Worm (Caenorhabditis elegans) whole organism, early embryonic: ENCODE results near the gene zmp-2.

Source experiments
- B0310.2 ChIP-seq: sonication (generic microtip); optimal IDR thresholded peaks from 2 replicates; lab custom pipeline; 2016; ENCODE audit warnings: mild to moderate bottlenecking, missing genetic modification characterization, missing compliant biosample characterization
- F13C5.2 ChIP-seq: sonication (generic microtip); optimal IDR thresholded peaks from 2 replicates; lab custom pipeline; 2017; ENCODE audit warnings: mild to moderate bottlenecking, missing genetic modification characterization, inconsistent platforms, missing compliant biosample characterization
- aly-1 ChIP-seq: sonication (generic microtip); optimal IDR thresholded peaks from 2 replicates; lab custom pipeline; 2016; ENCODE audit warnings: missing genetic modification characterization, missing compliant biosample characterization
- ama-1 ChIP-seq: fragments of 150-350 bp; optimal IDR thresholded peaks from 2 replicates; lab custom pipeline; 2014
- ceh-13 ChIP-seq: fragments of 200-800 bp; sonication (Bioruptor generic); optimal IDR thresholded peaks from 2 replicates; lab custom pipeline; 2018; ENCODE audit warnings: mild to moderate bottlenecking, missing genetic modification characterization, missing compliant biosample characterization
- ceh-36 ChIP-seq: sonication (generic microtip); optimal IDR thresholded peaks from 2 replicates; lab custom pipeline; 2016; ENCODE audit warnings: missing genetic modification characterization, inconsistent platforms, missing compliant biosample characterization
- ets-7 ChIP-seq: sonication (generic microtip); optimal IDR thresholded peaks from 2 replicates; lab custom pipeline; 2016; ENCODE audit warnings: missing genotype, missing genetic modification characterization, missing compliant biosample characterization
- flt-1 ChIP-seq: fragments of 200-800 bp; sonication (Bioruptor generic); IDR thresholded peaks from 2 replicates; pipeline ENCODE4 v1.3.6; 2022; ENCODE audit warnings: missing genetic modification characterization, missing compliant biosample characterization
- hmbx-1 ChIP-seq: sonication (generic microtip); optimal IDR thresholded peaks from 2 replicates; lab custom pipeline; 2016; ENCODE audit warnings: mild to moderate bottlenecking, missing genetic modification characterization, missing compliant biosample characterization
- hmg-4 ChIP-seq: fragments of 200-800 bp; sonication (Bioruptor generic); optimal IDR thresholded peaks from 2 replicates; lab custom pipeline; 2018; ENCODE audit warnings: mild to moderate bottlenecking, missing genetic modification characterization, missing compliant biosample characterization
- hnd-1 ChIP-seq: sonication (generic microtip); optimal IDR thresholded peaks from 2 replicates; lab custom pipeline; 2016; ENCODE audit warnings: missing genetic modification characterization, missing compliant biosample characterization
- pes-1 ChIP-seq: fragments of 200-800 bp; sonication (Bioruptor generic); IDR thresholded peaks from 2 replicates; pipeline ENCODE4 v1.3.6; 2022; ENCODE audit warnings: missing genetic modification reagents, missing genetic modification characterization, missing compliant biosample characterization
- scrt-1 ChIP-seq: fragments of 200-800 bp; sonication (Bioruptor generic); IDR thresholded peaks from 2 replicates; pipeline ENCODE4 v1.3.6; 2022; ENCODE audit warnings: missing genetic modification characterization, missing compliant biosample characterization
- sea-1 ChIP-seq: fragments of 200-800 bp; sonication (Bioruptor generic); conservative IDR thresholded peaks from 2 replicates; pipeline ENCODE4 v1.3.6; 2022; ENCODE audit warnings: missing genetic modification characterization, missing compliant biosample characterization
- tbx-11 ChIP-seq: fragments of 200-800 bp; sonication (Bioruptor generic); IDR thresholded peaks from 2 replicates; pipeline ENCODE4 v1.3.6; 2022; ENCODE audit warnings: missing genetic modification characterization, missing compliant biosample characterization
- tbx-37 ChIP-seq: fragments of 200-800 bp; sonication (Bioruptor generic); conservative IDR thresholded peaks from 2 replicates; pipeline ENCODE4 v1.3.6; 2022; ENCODE audit warnings: missing genetic modification reagents, missing genetic modification characterization, missing compliant biosample characterization
- tra-4 ChIP-seq: sonication (generic microtip); optimal IDR thresholded peaks from 2 replicates; lab custom pipeline; 2017; ENCODE audit warnings: missing genetic modification characterization, missing compliant biosample characterization

zmp-2 gene

DNA sequence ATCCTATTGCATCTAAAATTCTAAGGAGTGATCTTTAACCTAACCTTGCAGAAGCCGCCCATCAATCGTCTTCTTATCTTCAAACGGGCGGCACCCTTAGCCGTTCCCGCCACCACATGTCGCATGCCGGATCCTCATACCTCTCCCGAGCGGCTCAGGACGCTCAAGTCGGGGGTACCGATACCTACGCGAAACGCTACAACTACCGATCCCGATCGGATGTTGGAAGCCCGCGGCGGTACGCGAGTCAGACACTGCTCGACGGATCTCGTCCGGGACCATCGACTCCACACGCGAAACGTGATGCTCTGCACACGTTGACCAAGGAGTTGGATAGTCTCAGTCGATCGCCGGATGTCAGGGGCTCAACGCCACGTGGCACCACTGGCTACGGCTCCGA lies 43.2 kb downstream of the zmp-2 start:
- TF ChIP-seq sea-1 (GFP tag; lab: Robert Waterston, UW) (no peak), ama-1 (lab: Kevin White, UChicago) (no peak), ets-7 (tag; lab: Kevin White, UChicago) (no peak), tbx-37 (GFP tag; lab: Robert Waterston, UW) (no peak), hmg-4 (no peak), ceh-36 (no peak), B0310.2 (tag; lab: Kevin White, UChicago) (no peak), hnd-1 (tag; lab: Kevin White, UChicago) (no peak), ceh-13 (no peak), aly-1 (no peak), tra-4 (tag; lab: Kevin White, UChicago) (no peak), hmbx-1 (tag; lab: Kevin White, UChicago) (no peak), F13C5.2 (tag; lab: Kevin White, UChicago) (no peak)

DNA sequence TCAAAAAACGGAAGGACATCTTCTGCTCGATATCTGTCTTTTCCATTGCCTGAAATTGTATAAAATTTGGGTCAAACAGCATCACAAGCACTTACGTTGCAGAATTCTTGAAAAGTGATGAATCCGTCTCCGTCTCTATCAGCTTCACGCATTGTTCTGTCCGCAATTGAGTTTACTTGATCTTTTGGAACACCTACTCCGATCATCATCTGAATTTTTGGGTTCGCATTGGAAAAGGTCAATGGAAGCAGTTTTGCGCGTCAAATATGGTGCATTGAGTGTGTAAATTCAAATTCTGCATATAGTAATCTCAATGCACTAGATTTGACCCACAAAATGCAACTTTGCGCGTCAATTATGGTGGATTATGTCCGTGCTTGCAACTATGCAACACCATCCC lies 45.4 kb downstream of the zmp-2 start:
- no peak for TF ChIP-seq tbx-37 (GFP tag; lab: Robert Waterston, UW)
- no peak for TF ChIP-seq sea-1 (GFP tag; lab: Robert Waterston, UW)
- no peak for TF ChIP-seq F13C5.2 (tag; lab: Kevin White, UChicago)
- no peak for TF ChIP-seq ceh-36
- no peak for TF ChIP-seq tbx-11
- no peak for TF ChIP-seq B0310.2 (tag; lab: Kevin White, UChicago)
- no peak for TF ChIP-seq ets-7 (tag; lab: Kevin White, UChicago)
- TF ChIP-seq hmbx-1 (tag; lab: Kevin White, UChicago): no peak
- TF ChIP-seq aly-1: no peak
- TF ChIP-seq hmg-4: no peak

DNA sequence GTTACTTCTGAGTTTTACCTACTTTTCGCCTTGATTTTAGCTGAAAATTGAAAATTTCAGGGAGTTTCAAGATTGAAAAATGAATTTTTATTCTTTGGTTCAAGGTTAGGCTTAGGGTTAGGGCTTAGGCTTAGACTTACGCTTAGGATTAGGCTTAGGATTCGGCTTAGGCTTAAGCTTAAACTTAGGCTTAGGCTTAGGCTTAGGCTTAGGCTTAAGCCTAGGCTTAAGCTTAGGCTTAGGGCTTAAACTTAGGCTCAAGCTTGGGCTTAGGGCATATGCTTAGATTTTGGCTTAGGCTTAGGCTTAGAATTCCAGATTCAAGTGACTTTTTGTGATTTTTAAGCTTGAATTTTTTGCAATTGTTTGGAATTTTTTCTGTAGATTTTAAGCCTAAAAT lies 47.2 kb downstream of the zmp-2 start:
- TF ChIP-seq ceh-36: peak; percentile 76
- TF ChIP-seq hmbx-1 (tag; lab: Kevin White, UChicago): no peak

DNA sequence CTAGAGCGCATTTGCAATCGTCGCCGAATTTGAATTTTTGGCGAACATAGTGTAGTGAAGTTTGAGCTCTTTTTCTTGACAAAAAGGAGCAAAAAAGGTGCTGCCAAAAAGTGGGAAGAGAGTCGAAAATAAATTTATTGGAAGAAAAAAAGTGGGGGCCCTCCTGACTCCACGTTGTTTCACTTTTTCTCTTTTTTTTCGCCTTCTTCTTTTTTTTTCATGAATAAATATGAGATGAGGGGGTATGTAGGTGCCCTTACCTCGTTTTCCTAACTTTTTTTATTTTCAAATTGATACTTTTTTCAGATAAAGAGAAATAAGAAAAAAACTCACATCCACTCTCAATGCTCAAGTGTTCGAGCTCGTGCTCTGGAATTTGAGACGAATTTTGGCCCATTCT lies 49.9 kb downstream of the zmp-2 start, which contains the start of the genes Y71H2AL.2, Y71H2AL.4 and pbo-1:
TSS of gene Y71H2AL.2 (plus strand) at position 301 of the 400 bp plus-strand sequence.
TSS of gene Y71H2AL.4 (plus strand) at position 345 of the 400 bp plus-strand sequence.
TSS of gene pbo-1 (minus strand) at position 400 of the 400 bp plus-strand sequence.
- TF ChIP-seq scrt-1: no peak
- TF ChIP-seq ama-1 (lab: Kevin White, UChicago): no peak
- TF ChIP-seq tra-4 (tag; lab: Kevin White, UChicago): no peak
- TF ChIP-seq flt-1: no peak
- TF ChIP-seq F13C5.2 (tag; lab: Kevin White, UChicago): no peak
- TF ChIP-seq aly-1: no peak
- no peak for TF ChIP-seq tbx-11
- no peak for TF ChIP-seq tbx-37 (GFP tag; lab: Robert Waterston, UW)
- no peak for TF ChIP-seq sea-1 (GFP tag; lab: Robert Waterston, UW)
- no peak for TF ChIP-seq ets-7 (tag; lab: Kevin White, UChicago)
- TF ChIP-seq hnd-1 (tag; lab: Kevin White, UChicago): no peak
- TF ChIP-seq ceh-36: no peak
- no peak for TF ChIP-seq hmg-4
- TF ChIP-seq ceh-13: no peak
- no peak for TF ChIP-seq B0310.2 (tag; lab: Kevin White, UChicago)
- no peak for TF ChIP-seq pes-1 (GFP tag; lab: Robert Waterston, UW)

DNA sequence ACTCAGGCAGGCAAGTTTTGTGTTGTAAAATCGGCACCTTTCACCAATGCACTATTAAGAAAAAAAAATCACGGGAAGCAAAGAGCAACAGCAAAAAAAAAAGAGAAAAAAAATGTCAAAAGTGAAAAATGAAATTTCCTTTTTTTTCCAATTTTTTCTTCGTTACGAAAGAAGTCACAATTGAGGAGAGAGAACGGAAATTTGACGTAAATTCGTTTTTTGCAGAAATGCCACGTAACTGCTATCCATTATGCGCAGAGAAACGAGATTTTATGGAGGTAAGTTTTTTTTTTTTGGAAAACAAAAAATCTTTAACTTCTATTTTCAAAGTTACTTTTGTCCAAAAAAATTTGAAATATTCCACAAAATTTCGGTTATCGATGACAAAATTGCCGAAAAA lies 50.5 kb downstream of the zmp-2 start:
- TF ChIP-seq hnd-1 (tag; lab: Kevin White, UChicago) (no peak), B0310.2 (tag; lab: Kevin White, UChicago) (no peak), hmg-4 (no peak), flt-1 (no peak), pes-1 (GFP tag; lab: Robert Waterston, UW) (no peak), tra-4 (tag; lab: Kevin White, UChicago) (no peak), ets-7 (tag; lab: Kevin White, UChicago) (no peak), F13C5.2 (tag; lab: Kevin White, UChicago) (no peak), ama-1 (lab: Kevin White, UChicago) (no peak), hmbx-1 (tag; lab: Kevin White, UChicago) (no peak), sea-1 (GFP tag; lab: Robert Waterston, UW) (no peak)

DNA sequence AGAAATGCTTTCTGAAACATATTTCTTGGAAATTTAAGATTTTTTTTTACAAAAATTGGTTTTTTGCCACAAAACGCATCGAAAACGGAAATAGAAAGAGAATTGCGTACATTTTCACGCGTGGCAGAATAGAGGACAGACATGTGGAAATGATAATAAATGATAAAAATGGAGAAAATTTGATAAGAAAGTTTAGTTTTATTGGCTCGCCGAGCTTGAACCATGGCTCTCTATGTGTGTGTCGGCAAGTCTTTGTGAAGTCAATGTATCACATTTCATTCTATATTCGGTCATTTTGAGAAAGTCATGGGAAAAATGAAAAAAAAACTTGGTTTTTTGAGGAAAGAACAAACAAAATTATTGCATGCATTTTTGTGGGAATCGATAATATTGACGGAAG lies 51.2 kb downstream of the zmp-2 start:
- TF ChIP-seq tra-4 (tag; lab: Kevin White, UChicago) (no peak), tbx-11 (no peak), ets-7 (tag; lab: Kevin White, UChicago) (no peak), hmg-4 (no peak), ama-1 (lab: Kevin White, UChicago) (no peak), B0310.2 (tag; lab: Kevin White, UChicago) (no peak), tbx-37 (GFP tag; lab: Robert Waterston, UW) (no peak), hmbx-1 (tag; lab: Kevin White, UChicago) (no peak), ceh-36 (no peak), scrt-1 (no peak), sea-1 (GFP tag; lab: Robert Waterston, UW) (no peak), flt-1 (no peak), ceh-13 (no peak), hnd-1 (tag; lab: Kevin White, UChicago) (no peak), aly-1 (no peak), F13C5.2 (tag; lab: Kevin White, UChicago) (no peak), pes-1 (GFP tag; lab: Robert Waterston, UW) (no peak)
